Fruit fly (Drosophila melanogaster): Measurements from ENCODE around the gene CG11403.

Gene CG11403

dm6 chrX:1282433-1282832 is 42.7 kb upstream of the CG11403 start (continued):
- TF ChIP-seq sd (tag; optimal IDR thresholded peaks at IDR 0.05) (peak; percentile 89), slou (GFP tag; optimal IDR thresholded peaks at IDR 0.05) (no peak), CG31365 (tag; optimal IDR thresholded peaks at IDR 0.05) (no peak), CG8290 (GFP tag; optimal IDR thresholded peaks at IDR 0.05) (no peak), CG8290 (tag; optimal IDR thresholded peaks at IDR 0.05) (peak in 1 of 2 experiments; percentile 10), peb (GFP tag; IDR thresholded peaks at IDR 0.05) (no peak)

dm6 chrX:1278825-1279643 is 39.4 kb upstream of the CG11403 start:
- TF ChIP-seq Doc3 (GFP tag; IDR thresholded peaks at IDR 0.05; ENCODE audit: partially characterized antibody) = no peak
- TF ChIP-seq CG17361 (GFP tag; IDR thresholded peaks at IDR 0.05) = peak; percentile 48; the same call in 1 of the 3 replicates
- TF ChIP-seq CG5245 (GFP tag; optimal IDR thresholded peaks at IDR 0.05) = no peak
- TF ChIP-seq disco-r (GFP tag; optimal IDR thresholded peaks at IDR 0.05) = no peak
- no peak for TF ChIP-seq crol (GFP tag; IDR thresholded peaks at IDR 0.05)
- TF ChIP-seq CG12219 (GFP tag; optimal IDR thresholded peaks at IDR 0.05) = no peak
- TF ChIP-seq Hr51 (GFP tag; optimal IDR thresholded peaks at IDR 0.05) = peak in 1 of 2 experiments; percentile 24
- peak; percentile 11 for TF ChIP-seq Dip3 (GFP tag; optimal IDR thresholded peaks at IDR 0.05)
- peak; percentile 10 for TF ChIP-seq Atf-2 (GFP tag; optimal IDR thresholded peaks at IDR 0.05)
- peak; percentile 26 for TF ChIP-seq Atf3 (GFP tag; optimal IDR thresholded peaks at IDR 0.05)
- TF ChIP-seq NC2β (GFP tag; optimal IDR thresholded peaks at IDR 0.05) = no peak
- 0 out of 2 replicates have a peak, but pooled peaks have one; percentile 29 for TF ChIP-seq Ada2b (GFP tag; IDR thresholded peaks at IDR 0.05)
- no peak for TF ChIP-seq Usf (GFP tag; optimal IDR thresholded peaks at IDR 0.05)
- TF ChIP-seq CG18599 (GFP tag; optimal IDR thresholded peaks at IDR 0.05) = peak; percentile 22
- peak; percentile 14 to 43 for TF ChIP-seq dpn (GFP tag; optimal IDR thresholded peaks at IDR 0.05)
- TF ChIP-seq shn (GFP tag; optimal IDR thresholded peaks at IDR 0.05) = no peak
- no peak for TF ChIP-seq ken (GFP tag; IDR thresholded peaks at IDR 0.05)
- TF ChIP-seq Oli (tag; optimal IDR thresholded peaks at IDR 0.05) = peak; percentile 40
- no peak for TF ChIP-seq nerfin-1 (tag; optimal IDR thresholded peaks at IDR 0.05)
- no peak for TF ChIP-seq CG6791 (GFP tag; IDR thresholded peaks at IDR 0.05; ENCODE audit: partially characterized antibody)
- 0 out of 3 replicates have a peak, but pooled peaks have one; percentile 63 for TF ChIP-seq dysf (GFP tag; IDR thresholded peaks at IDR 0.05)
- TF ChIP-seq B-H1 (GFP tag; IDR thresholded peaks at IDR 0.05) = no peak
- TF ChIP-seq sisA (GFP tag; IDR thresholded peaks at IDR 0.05) = no peak
- TF ChIP-seq lmd (GFP tag; IDR thresholded peaks at IDR 0.05) = peak; percentile 29; the same call in 1 of the 2 replicates
- TF ChIP-seq CG16779 (GFP tag; IDR thresholded peaks at IDR 0.05) = 0 out of 2 replicates have a peak, but pooled peaks have one; percentile 17
- no peak for TF ChIP-seq CG8944 (GFP tag; optimal IDR thresholded peaks at IDR 0.05)
- no peak for TF ChIP-seq sug (tag; optimal IDR thresholded peaks at IDR 0.05)
- TF ChIP-seq CG15073 (GFP tag; optimal IDR thresholded peaks at IDR 0.05) = no peak
- peak; percentile 41; the same call in 1 of the 2 replicates for TF ChIP-seq vvl (GFP tag; IDR thresholded peaks at IDR 0.05)
- peak; percentile 28 for TF ChIP-seq dmrt99B (tag; optimal IDR thresholded peaks at IDR 0.05)
- peak in 1 of 2 experiments; percentile 6 for TF ChIP-seq bsh (GFP tag; optimal IDR thresholded peaks at IDR 0.05)
- TF ChIP-seq CG10979 (tag; optimal IDR thresholded peaks at IDR 0.05) = peak; percentile 14
- peak; percentile 39 for TF ChIP-seq pb (GFP tag; optimal IDR thresholded peaks at IDR 0.05)
- no peak for TF ChIP-seq CrebB (tag; optimal IDR thresholded peaks at IDR 0.05)
- peak; percentile 90 for TF ChIP-seq sd (tag; optimal IDR thresholded peaks at IDR 0.05)
- no peak for TF ChIP-seq ato (GFP tag; IDR thresholded peaks at IDR 0.05; ENCODE audit: partially characterized antibody)
- TF ChIP-seq z (GFP tag; IDR thresholded peaks at IDR 0.05) = no peak
- no peak for TF ChIP-seq CG13775 (GFP tag; optimal IDR thresholded peaks at IDR 0.05)
- TF ChIP-seq seq (GFP tag; IDR thresholded peaks at IDR 0.05) = no peak
- TF ChIP-seq CG30431 (GFP tag; optimal IDR thresholded peaks at IDR 0.05) = no peak
- peak; percentile 7 for TF ChIP-seq cwo (GFP tag; optimal IDR thresholded peaks at IDR 0.05)
- TF ChIP-seq CG34376 (GFP tag; optimal IDR thresholded peaks at IDR 0.05) = peak; percentile 1
